Worm (Caenorhabditis elegans) whole organism, L3 larva: Measurements from ENCODE around the gene col-40.

Source experiments
- nhr-67 ChIP-seq: fragments of 150-350 bp; optimal IDR thresholded peaks from 2 replicates; lab custom pipeline; 2014; ENCODE audit warnings: missing biosample characterization, missing genetic modification characterization
- nhr-77 ChIP-seq: fragments of 150-350 bp; optimal IDR thresholded peaks from 2 replicates; lab custom pipeline; 2014; ENCODE audit warnings: missing biosample characterization, missing genetic modification characterization
- pqm-1 ChIP-seq: fragments of 150-350 bp; optimal IDR thresholded peaks from 2 replicates; lab custom pipeline; 2017; ENCODE audit warnings: missing biosample characterization, missing genetic modification characterization, inconsistent platforms

- TF ChIP-seq pqm-1 (tag; lab: Kevin White, UChicago) (no peak), nhr-77 (tag; lab: Kevin White, UChicago) (no peak), nhr-67 (no peak)
Measured at ce11 chrII:1090743-1091142, 16.0 kb downstream of the col-40 start.
